Fruit fly (Drosophila melanogaster): ENCODE results near the gene CG11997.
A peak's percentile ranks its signal among the peaks of the same experiment; 100 is the strongest.

- TF ChIP-seq CG9948 (tag; optimal IDR thresholded peaks at IDR 0.05) (no peak), D1 (tag; optimal IDR thresholded peaks at IDR 0.05) (no peak), fd96Ca (GFP tag; IDR thresholded peaks at IDR 0.05) (no peak), gl (tag; optimal IDR thresholded peaks at IDR 0.05) (no peak), Snoo (tag; optimal IDR thresholded peaks at IDR 0.05) (no peak), CG13204 (GFP tag; optimal IDR thresholded peaks at IDR 0.05) (no peak), EcR (GFP tag; optimal IDR thresholded peaks at IDR 0.05) (peak; percentile 19), CG8301 (tag; optimal IDR thresholded peaks at IDR 0.05) (no peak), CG10348 (GFP tag; IDR thresholded peaks at IDR 0.05) (no peak), CG8159 (tag; optimal IDR thresholded peaks at IDR 0.05) (no peak), CG17806 (tag; optimal IDR thresholded peaks at IDR 0.05) (no peak), rn (GFP tag; IDR thresholded peaks at IDR 0.05) (no peak)
Measured at dm6 chr3R:9149799-9150198, 27.5 kb upstream of the CG11997 start.

Measured in whole organism, pupa.